Worm (Caenorhabditis elegans) whole organism, L1 larva: ENCODE data around the gene cacn-1.

Experiments
- F16B12.6 ChIP-seq: fragments of 150-350 bp; optimal IDR thresholded peaks from 2 replicates; lab custom pipeline; 2014; ENCODE audit warnings: missing biosample characterization, missing genetic modification characterization
- Y116A8C.19 ChIP-seq: sonication (generic microtip); optimal IDR thresholded peaks from 2 replicates; lab custom pipeline; 2016; ENCODE audit warnings: missing compliant biosample characterization, missing genetic modification characterization, borderline replicate concordance
- alr-1 ChIP-seq: fragments of 200-800 bp; sonication (Bioruptor generic); optimal IDR thresholded peaks from 2 replicates; lab custom pipeline; 2018; ENCODE audit warnings: borderline replicate concordance, mild to moderate bottlenecking, missing genetic modification characterization, missing compliant biosample characterization
- aly-2 ChIP-seq: fragments of 150-350 bp; optimal IDR thresholded peaks from 2 replicates; lab custom pipeline; 2014; ENCODE audit warnings: missing biosample characterization, missing genetic modification characterization
- blmp-1 ChIP-seq: fragments of 150-350 bp; optimal IDR thresholded peaks from 2 replicates; lab custom pipeline; 2014; ENCODE audit warnings: missing biosample characterization, missing genetic modification characterization
- dpl-1 ChIP-seq, 3 experiments: fragments of 150-350 bp in 2 of 3; sonication (generic microtip) in 1 of 3; optimal IDR thresholded peaks; 2 replicates each; lab custom pipeline; 2014 to 2017; ENCODE audit warnings: missing biosample characterization in 3 of 3, missing genetic modification characterization in 3 of 3, missing genetic modification reagents in 3 of 3
- dsc-1 ChIP-seq: sonication (generic microtip); optimal IDR thresholded peaks from 2 replicates; lab custom pipeline; 2016; ENCODE audit warnings: mild to moderate bottlenecking, missing genetic modification characterization, missing compliant biosample characterization
- efl-1 ChIP-seq, 4 experiments: fragments of 150-350 bp; optimal IDR thresholded peaks in 3 of 4; peaks in 1 of 4; 1 replicate in 1 of 4; 2 replicates in 3 of 4; lab custom pipeline; 2014; ENCODE audit warnings: missing biosample characterization in 2 of 4, missing genetic modification characterization in 2 of 4, missing genetic modification reagents in 2 of 4
- egl-13 ChIP-seq: sonication (generic microtip); optimal IDR thresholded peaks from 2 replicates; lab custom pipeline; 2016; ENCODE audit warnings: missing genotype, missing genetic modification reagents, missing genetic modification characterization, missing compliant biosample characterization
- egl-27 ChIP-seq, 2 experiments: fragments of 150-350 bp in 1 of 2; sonication (generic microtip); optimal IDR thresholded peaks; 3 replicates each; lab custom pipeline; 2017 to 2018; ENCODE audit warnings: missing biosample characterization in 2 of 2, missing genetic modification characterization in 2 of 2, missing genetic modification reagents in 2 of 2
- elt-3 ChIP-seq, 6 experiments: fragments of 150-350 bp in 1 of 6; sonication (generic microtip); optimal IDR thresholded peaks; 2 replicates each; lab custom pipeline; 2017 to 2018; ENCODE audit warnings: missing biosample characterization in 6 of 6, missing genetic modification characterization in 6 of 6, inconsistent platforms in 1 of 6
- fkh-10 ChIP-seq: sonication (generic microtip); optimal IDR thresholded peaks from 2 replicates; lab custom pipeline; 2017; ENCODE audit warnings: missing biosample characterization, missing genetic modification reagents, missing genetic modification characterization
- fkh-4 ChIP-seq: sonication (generic microtip); optimal IDR thresholded peaks from 2 replicates; lab custom pipeline; 2016; ENCODE audit warnings: missing compliant biosample characterization, missing genetic modification characterization, borderline replicate concordance
- fkh-8 ChIP-seq: sonication (generic microtip); optimal IDR thresholded peaks from 2 replicates; lab custom pipeline; 2016; ENCODE audit warnings: mild to moderate bottlenecking, missing genetic modification characterization, missing compliant biosample characterization
- grh-1 ChIP-seq: fragments of 200-800 bp; sonication (Bioruptor generic); IDR thresholded peaks from 2 replicates; pipeline ENCODE4 v1.3.6; 2022; ENCODE audit warnings: missing genetic modification reagents, missing genetic modification characterization, missing compliant biosample characterization
- lin-35 ChIP-seq, 2 experiments: fragments of 150-350 bp; optimal IDR thresholded peaks; 2 replicates each; lab custom pipeline; 2014; ENCODE audit warnings: missing biosample characterization in 2 of 2, missing genetic modification characterization in 2 of 2, missing genetic modification reagents in 2 of 2
- lin-39 ChIP-seq: fragments of 150-350 bp; optimal IDR thresholded peaks from 2 replicates; lab custom pipeline; 2014; ENCODE audit warnings: missing biosample characterization, missing genetic modification reagents, missing genetic modification characterization
- lsy-2 ChIP-seq, 2 experiments: fragments of 150-350 bp; optimal IDR thresholded peaks; 2 replicates each; lab custom pipeline; 2014; ENCODE audit warnings: missing biosample characterization in 2 of 2, missing genetic modification characterization in 2 of 2
- mab-9 ChIP-seq: fragments of 200-800 bp; sonication (Bioruptor generic); IDR thresholded peaks from 2 replicates; pipeline ENCODE4 v1.3.6; 2022; ENCODE audit warnings: missing genetic modification reagents, missing genetic modification characterization, missing compliant biosample characterization
- mep-1 ChIP-seq: fragments of 150-350 bp; optimal IDR thresholded peaks from 2 replicates; lab custom pipeline; 2014; ENCODE audit warnings: missing biosample characterization, missing genetic modification characterization
- nhr-19 ChIP-seq: fragments of 200-800 bp; sonication (Bioruptor generic); conservative IDR thresholded peaks from 2 replicates; pipeline ENCODE4 v1.3.6; 2022; ENCODE audit warnings: missing genetic modification characterization, missing compliant biosample characterization
- nhr-20 ChIP-seq: sonication (generic microtip); optimal IDR thresholded peaks from 2 replicates; lab custom pipeline; 2016; ENCODE audit warnings: mild to moderate bottlenecking, missing genetic modification characterization, missing compliant biosample characterization
- nhr-237 ChIP-seq: fragments of 150-350 bp; optimal IDR thresholded peaks from 2 replicates; lab custom pipeline; 2014; ENCODE audit warnings: missing biosample characterization, missing genetic modification characterization
- nhr-47 ChIP-seq: sonication (generic microtip); optimal IDR thresholded peaks from 2 replicates; lab custom pipeline; 2016; ENCODE audit warnings: mild to moderate bottlenecking, missing genetic modification characterization, moderate library complexity, missing compliant biosample characterization
- nhr-71 ChIP-seq: sonication (generic microtip); optimal IDR thresholded peaks from 2 replicates; lab custom pipeline; 2016; ENCODE audit warnings: mild to moderate bottlenecking, missing genetic modification characterization, moderate library complexity, missing compliant biosample characterization
- nhr-76 ChIP-seq: sonication (generic microtip); optimal IDR thresholded peaks from 2 replicates; lab custom pipeline; 2017; ENCODE audit warnings: missing biosample characterization, missing genetic modification characterization
- nhr-77 ChIP-seq: fragments of 150-350 bp; optimal IDR thresholded peaks from 2 replicates; lab custom pipeline; 2014; ENCODE audit warnings: missing biosample characterization, missing genetic modification characterization
- nhr-90 ChIP-seq: sonication (generic microtip); optimal IDR thresholded peaks from 2 replicates; lab custom pipeline; 2016; ENCODE audit warnings: mild to moderate bottlenecking, missing genetic modification characterization, missing compliant biosample characterization; ENCODE audit not compliant: poor library complexity
- pag-3 ChIP-seq: sonication (generic microtip); optimal IDR thresholded peaks from 2 replicates; lab custom pipeline; 2017; ENCODE audit warnings: missing genetic modification characterization, mild to moderate bottlenecking, missing compliant biosample characterization, antibody characterized with exemption, borderline replicate concordance; ENCODE audit not compliant: insufficient read depth
- pax-3 ChIP-seq: fragments of 200-800 bp; sonication (Bioruptor generic); optimal IDR thresholded peaks from 2 replicates; lab custom pipeline; 2018; ENCODE audit warnings: mild to moderate bottlenecking, missing genetic modification characterization, moderate library complexity, missing compliant biosample characterization
- pqm-1 ChIP-seq: sonication (generic microtip); optimal IDR thresholded peaks from 3 replicates; lab custom pipeline; 2017; ENCODE audit warnings: missing biosample characterization, missing genetic modification characterization
- skn-1 ChIP-seq: fragments of 150-350 bp; optimal IDR thresholded peaks from 2 replicates; lab custom pipeline; 2014; ENCODE audit warnings: missing biosample characterization, missing genetic modification characterization
- snu-23 ChIP-seq: sonication (generic microtip); optimal IDR thresholded peaks from 2 replicates; lab custom pipeline; 2016; ENCODE audit warnings: missing genetic modification characterization, missing compliant biosample characterization
- sptf-1 ChIP-seq: fragments of 150-350 bp; optimal IDR thresholded peaks from 2 replicates; lab custom pipeline; 2014; ENCODE audit warnings: missing biosample characterization, missing genetic modification characterization
- swsn-7 ChIP-seq: sonication (generic microtip); optimal IDR thresholded peaks from 2 replicates; lab custom pipeline; 2016; ENCODE audit warnings: missing genetic modification characterization, missing compliant biosample characterization
- tbx-2 ChIP-seq: sonication (generic microtip); optimal IDR thresholded peaks from 2 replicates; lab custom pipeline; 2016; ENCODE audit warnings: missing genetic modification characterization, missing compliant biosample characterization
- tlp-1 ChIP-seq: fragments of 150-350 bp; optimal IDR thresholded peaks from 2 replicates; lab custom pipeline; 2014; ENCODE audit warnings: missing biosample characterization, missing genetic modification characterization
- unc-130 ChIP-seq: fragments of 150-350 bp; optimal IDR thresholded peaks from 2 replicates; lab custom pipeline; 2017; ENCODE audit warnings: missing biosample characterization, missing genetic modification characterization, inconsistent platforms
- unc-62 ChIP-seq: fragments of 150-350 bp; optimal IDR thresholded peaks from 2 replicates; lab custom pipeline; 2014; ENCODE audit warnings: missing biosample characterization, missing genetic modification reagents, missing genetic modification characterization
- unc-86 ChIP-seq: sonication (generic microtip); optimal IDR thresholded peaks from 2 replicates; lab custom pipeline; 2016; ENCODE audit warnings: missing genetic modification characterization, missing compliant biosample characterization
- unc-98 ChIP-seq: fragments of 200-800 bp; sonication (Bioruptor generic); IDR thresholded peaks from 2 replicates; pipeline ENCODE4 v1.3.6; 2022; ENCODE audit warnings: missing genetic modification characterization, missing compliant biosample characterization
- vab-15 ChIP-seq: sonication (generic microtip); optimal IDR thresholded peaks from 2 replicates; lab custom pipeline; 2017; ENCODE audit warnings: missing genotype, mild to moderate bottlenecking, missing genetic modification characterization, missing compliant biosample characterization
- zip-4 ChIP-seq: fragments of 200-800 bp; sonication (Bioruptor generic); optimal IDR thresholded peaks from 2 replicates; lab custom pipeline; 2018; ENCODE audit warnings: mild to moderate bottlenecking, missing genetic modification characterization, moderate library complexity, missing compliant biosample characterization
- ztf-4 ChIP-seq: fragments of 150-350 bp; optimal IDR thresholded peaks from 2 replicates; lab custom pipeline; 2014; ENCODE audit warnings: missing biosample characterization, missing genetic modification characterization

cacn-1 gene

ce11 chrII:14143838-14144268 is 1.9 kb upstream of the cacn-1 start, which contains the start of gene W03H9.2 (continued):
- TF ChIP-seq nhr-47 (tag; lab: Kevin White, UChicago) (peak; percentile 84), nhr-71 (tag; lab: Kevin White, UChicago) (peak; percentile 87), nhr-90 (tag; lab: Kevin White, UChicago) (peak; percentile 84), swsn-7 (tag; lab: Kevin White, UChicago) (peak; percentile 70), unc-130 (tag; lab: Kevin White, UChicago) (peak; percentile 73), pax-3 (tag; lab: Kevin White, UChicago) (peak; percentile 93), blmp-1 (no peak), pqm-1 (no peak), mab-9 (no peak), alr-1 (tag; lab: Kevin White, UChicago) (no peak), zip-4 (GFP tag; lab: Kevin White, UChicago) (peak; percentile 49), nhr-77 (tag; lab: Kevin White, UChicago) (peak; percentile 78), F16B12.6 (tag; lab: Kevin White, UChicago) (peak; percentile 97), aly-2 (tag; lab: Kevin White, UChicago) (peak; percentile 63), Y116A8C.19 (peak; percentile 26), snu-23 (GFP tag; lab: Kevin White, UChicago) (peak; percentile 81), nhr-76 (tag; lab: Kevin White, UChicago) (no peak), lsy-2 (tag; optimal IDR thresholded peaks at IDR 0.05; lab: Kevin White, UChicago) (peak; percentile 76), sptf-1 (tag; lab: Kevin White, UChicago) (no peak), mep-1 (tag; lab: Kevin White, UChicago) (peak; percentile 54), fkh-8 (tag; lab: Kevin White, UChicago) (peak; percentile 90), dsc-1 (tag; lab: Kevin White, UChicago) (peak; percentile 81), nhr-19 (GFP tag; lab: Robert Waterston, UW) (peak; percentile 79), vab-15 (tag; lab: Kevin White, UChicago) (peak; percentile 80), lin-35 (GFP tag; optimal IDR thresholded peaks at IDR 0.05; lab: Kevin White, UChicago) (peak; percentile 66 to 88), ztf-4 (tag; lab: Kevin White, UChicago) (no peak), dpl-1 (GFP tag; optimal IDR thresholded peaks at IDR 0.05; lab: Kevin White, UChicago) (peak; percentile 66 to 84 (median 83)), lin-39 (tag; lab: Kevin White, UChicago) (no peak), tbx-2 (tag; lab: Kevin White, UChicago) (peak; percentile 76), fkh-4 (tag; lab: Kevin White, UChicago) (peak; percentile 69), egl-27 (tag; optimal IDR thresholded peaks at IDR 0.05; lab: Kevin White, UChicago) (no peak), fkh-10 (GFP tag; lab: Kevin White, UChicago) (no peak)

DNA sequence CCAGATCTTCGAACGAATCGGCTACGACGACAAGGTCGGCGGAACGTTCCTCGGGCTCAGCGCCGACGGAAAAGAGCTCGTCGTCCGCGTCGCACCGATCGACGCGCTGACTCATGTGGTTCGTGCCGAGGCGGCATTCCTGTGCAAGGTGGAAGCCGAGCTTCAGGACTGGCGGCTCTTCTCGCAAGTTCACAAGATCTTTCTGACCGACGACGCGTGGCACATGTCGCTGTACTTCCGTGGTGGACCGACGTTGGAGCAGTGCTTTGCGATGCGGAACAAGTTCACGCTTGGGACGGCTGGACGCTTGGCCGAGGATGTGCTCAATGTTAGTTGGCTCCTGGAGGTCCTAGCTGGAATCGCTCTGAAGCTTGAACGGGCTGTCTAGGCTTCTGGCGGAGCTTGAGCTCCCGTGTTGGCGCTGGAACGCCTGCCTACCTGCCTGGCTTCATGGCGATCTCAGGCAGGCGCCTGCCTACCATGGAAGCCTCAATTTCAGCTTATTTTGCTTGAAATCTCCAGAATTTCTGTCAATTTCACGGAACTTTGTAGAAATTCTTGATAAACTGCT is 3.0 kb downstream of the cacn-1 start:
- no peak for TF ChIP-seq egl-27 (tag; optimal IDR thresholded peaks at IDR 0.05; lab: Kevin White, UChicago)
- TF ChIP-seq efl-1 (optimal IDR thresholded peaks at IDR 0.05; lab: Kevin White, UChicago) = no peak
- peak in 1 of 2 experiments; percentile 4 for TF ChIP-seq efl-1 (GFP tag; optimal IDR thresholded peaks at IDR 0.05 in 1 of 2; lab: Kevin White, UChicago)

DNA sequence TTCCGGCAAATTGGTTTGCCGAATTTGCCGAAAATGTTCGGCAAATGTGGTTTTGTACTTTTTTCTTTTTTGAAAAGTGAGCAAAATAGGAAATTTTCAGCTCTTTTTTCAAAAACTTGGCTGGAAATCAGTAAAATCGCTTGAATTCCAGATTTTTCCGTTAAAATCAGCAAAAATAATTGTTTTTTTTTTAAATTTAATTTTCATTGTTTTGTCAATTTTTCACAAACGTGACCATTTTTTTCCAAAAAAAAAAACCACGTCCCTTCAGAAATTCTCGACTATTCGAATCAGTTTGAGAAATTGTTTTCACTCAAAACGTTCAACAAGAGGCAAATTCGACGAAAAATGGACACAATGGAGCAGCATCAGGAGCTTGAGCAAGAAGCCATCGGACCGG is 4.4 kb downstream of the cacn-1 start, which contains the start of gene K09E4.1:
K09E4.1 (plus strand) TSS at position 301 of the 400 bp plus-strand sequence.
- no peak for TF ChIP-seq unc-98
- TF ChIP-seq, all 84 proteins: peak for 0

ce11 chrII:14136302-14136701 is 5.6 kb downstream of the cacn-1 start:
- TF ChIP-seq pag-3 (tag; lab: Kevin White, UChicago) = no peak
- TF ChIP-seq nhr-76 (tag; lab: Kevin White, UChicago) = no peak
- no peak for TF ChIP-seq unc-62
- no peak for TF ChIP-seq nhr-20 (tag; lab: Kevin White, UChicago)
- no peak for TF ChIP-seq tlp-1 (tag; lab: Kevin White, UChicago)
- no peak for TF ChIP-seq elt-3 (tag; optimal IDR thresholded peaks at IDR 0.05; lab: Kevin White, UChicago)
- TF ChIP-seq skn-1 (tag; lab: Kevin White, UChicago) = no peak
- no peak for TF ChIP-seq egl-13 (tag; lab: Kevin White, UChicago)
- no peak for TF ChIP-seq nhr-47 (tag; lab: Kevin White, UChicago)
- TF ChIP-seq unc-98 = no peak
- TF ChIP-seq fkh-8 (tag; lab: Kevin White, UChicago) = no peak
- TF ChIP-seq unc-86 (tag; lab: Kevin White, UChicago) = no peak
- no peak for TF ChIP-seq fkh-10 (GFP tag; lab: Kevin White, UChicago)
- TF ChIP-seq nhr-237 (tag; lab: Kevin White, UChicago) = no peak
- TF ChIP-seq grh-1 (GFP tag; lab: Robert Waterston, UW) = no peak
- TF ChIP-seq, all 84 proteins: peak for 0
